4 fruit fly cellular contexts compared by ENCODE assay signal in genomic region chrX:1664836-1665235, dm6.
A peak's percentile ranks its signal among the peaks of the same experiment; 100 is the strongest.
TF ChIP-seq lines count a peak whose summit lies in the region.

Gene dor, plus strand, starts transcription at chrX:1665052.

- TF ChIP-seq CTCF in whole organism, embryonic (GFP tag; optimal IDR thresholded peaks at IDR 0.05; lab: Kevin White, UChicago): no peak

TF ChIP-seq in whole organism, adult, 20 proteins besides CTCF, POLR2A, EP300 and RAD21:
- TF ChIP-seq CG7045 (GFP tag; optimal IDR thresholded peaks at IDR 0.05; lab: Kevin White, UChicago) (no peak), bab1 (GFP tag; optimal IDR thresholded peaks at IDR 0.05; lab: Kevin White, UChicago) (peak; percentile 24)
TF ChIP-seq in whole organism, adult: peak in this region for 1.

TF ChIP-seq in whole organism, embryonic, 481 proteins besides CTCF, POLR2A, EP300 and RAD21 (continues in another document):
- no peak for TF ChIP-seq dmrt11E (tag; optimal IDR thresholded peaks at IDR 0.05; lab: Kevin White, UChicago)
- TF ChIP-seq crc (GFP tag; optimal IDR thresholded peaks at IDR 0.05; lab: Kevin White, UChicago): no peak
- no peak for TF ChIP-seq Side (GFP tag; optimal IDR thresholded peaks at IDR 0.05; lab: Kevin White, UChicago)
- no peak for TF ChIP-seq Abd-B (GFP tag; optimal IDR thresholded peaks at IDR 0.05; lab: Kevin White, UChicago)
- peak; percentile 77; the same call in 2 of the 3 replicates for TF ChIP-seq mld (GFP tag; IDR thresholded peaks at IDR 0.05; lab: Robert Waterston, UW; ENCODE audit: partially characterized antibody)
- TF ChIP-seq CG30020 (tag; optimal IDR thresholded peaks at IDR 0.05; lab: Kevin White, UChicago): no peak
- TF ChIP-seq sug (tag; optimal IDR thresholded peaks at IDR 0.05; lab: Kevin White, UChicago): no peak
- no peak for TF ChIP-seq ssp (GFP tag; IDR thresholded peaks at IDR 0.05; lab: Robert Waterston, UW)
- TF ChIP-seq CG14860 (GFP tag; IDR thresholded peaks at IDR 0.05; lab: Robert Waterston, UW; ENCODE audit: partially characterized antibody): peak; percentile 78
- no peak for TF ChIP-seq twi (tag; optimal IDR thresholded peaks at IDR 0.05; lab: Kevin White, UChicago)
- no peak for TF ChIP-seq CG1602 (GFP tag; optimal IDR thresholded peaks at IDR 0.05; lab: Kevin White, UChicago)
- no peak for TF ChIP-seq Ptx1 (GFP tag; IDR thresholded peaks at IDR 0.05; lab: Robert Waterston, UW)
- TF ChIP-seq Six4 (GFP tag; optimal IDR thresholded peaks at IDR 0.05; lab: Kevin White, UChicago): no peak
- no peak for TF ChIP-seq Camta (GFP tag; optimal IDR thresholded peaks at IDR 0.05; lab: Kevin White, UChicago)
- TF ChIP-seq Med (GFP tag; lab: Kevin White, UChicago): peak; percentile 39
- TF ChIP-seq Sry-δ (GFP tag; optimal IDR thresholded peaks at IDR 0.05; lab: Kevin White, UChicago): peak; percentile 88
- no peak for TF ChIP-seq tio (GFP tag; optimal IDR thresholded peaks at IDR 0.05; lab: Kevin White, UChicago)
- TF ChIP-seq Oli (tag; optimal IDR thresholded peaks at IDR 0.05; lab: Kevin White, UChicago): no peak
- TF ChIP-seq hb (GFP tag; IDR thresholded peaks at IDR 0.05; lab: Robert Waterston, UW; ENCODE audit: partially characterized antibody): peak; percentile 78
- peak; percentile 82 for TF ChIP-seq vnd (GFP tag; IDR thresholded peaks at IDR 0.05; lab: Robert Waterston, UW; ENCODE audit: partially characterized antibody)
- no peak for TF ChIP-seq dpn (GFP tag; optimal IDR thresholded peaks at IDR 0.05; lab: Kevin White, UChicago)
- no peak for TF ChIP-seq slbo (GFP tag; IDR thresholded peaks at IDR 0.05; lab: Robert Waterston, UW)
- no peak for TF ChIP-seq trh (GFP tag; optimal IDR thresholded peaks at IDR 0.05; lab: Kevin White, UChicago)
- TF ChIP-seq pzg (GFP tag; optimal IDR thresholded peaks at IDR 0.05; lab: Kevin White, UChicago): peak; percentile 52
- TF ChIP-seq aop (GFP tag; IDR thresholded peaks at IDR 0.05; lab: Robert Waterston, UW): no peak
- TF ChIP-seq amos (GFP tag; IDR thresholded peaks at IDR 0.05; lab: Robert Waterston, UW; ENCODE audit: partially characterized antibody): peak; percentile 82
- TF ChIP-seq Sox102F (GFP tag; optimal IDR thresholded peaks at IDR 0.05; lab: Kevin White, UChicago): no peak
- no peak for TF ChIP-seq Rx (GFP tag; IDR thresholded peaks at IDR 0.05; lab: Robert Waterston, UW)
- TF ChIP-seq Dip3 (GFP tag; optimal IDR thresholded peaks at IDR 0.05; lab: Kevin White, UChicago): no peak
- no peak for TF ChIP-seq ranshi (GFP tag; IDR thresholded peaks at IDR 0.05; lab: Robert Waterston, UW)

TF ChIP-seq in whole organism, prepupa, 60 proteins besides CTCF, POLR2A, EP300 and RAD21:
- no peak for TF ChIP-seq CG4318 (GFP tag; optimal IDR thresholded peaks at IDR 0.05; lab: Kevin White, UChicago)
- peak; percentile 23 for TF ChIP-seq fkh (GFP tag; optimal IDR thresholded peaks at IDR 0.05; lab: Kevin White, UChicago)
- peak; percentile 52 for TF ChIP-seq Eip93F (GFP tag; optimal IDR thresholded peaks at IDR 0.05; lab: Kevin White, UChicago)
- no peak for TF ChIP-seq Hr38 (GFP tag; optimal IDR thresholded peaks at IDR 0.05; lab: Kevin White, UChicago)
- peak; percentile 28 for TF ChIP-seq vri (GFP tag; optimal IDR thresholded peaks at IDR 0.05; lab: Kevin White, UChicago)

TF ChIP-seq in whole organism, wandering third instar larva, 38 proteins besides CTCF, POLR2A, EP300 and RAD21:
- TF ChIP-seq Myc (optimal IDR thresholded peaks at IDR 0.05; lab: Kevin White, UChicago) (no peak), jim (GFP tag; optimal IDR thresholded peaks at IDR 0.05; lab: Kevin White, UChicago) (no peak), Hnf4 (GFP tag; optimal IDR thresholded peaks at IDR 0.05; lab: Kevin White, UChicago) (no peak), Dif (GFP tag; optimal IDR thresholded peaks at IDR 0.05; lab: Kevin White, UChicago; ENCODE audit: partially characterized antibody) (no peak), pan (optimal IDR thresholded peaks at IDR 0.05; lab: Kevin White, UChicago) (no peak), GATAd (GFP tag; optimal IDR thresholded peaks at IDR 0.05; lab: Kevin White, UChicago) (no peak), sv (GFP tag; optimal IDR thresholded peaks at IDR 0.05; lab: Kevin White, UChicago) (no peak), br (GFP tag; optimal IDR thresholded peaks at IDR 0.05; lab: Kevin White, UChicago) (peak; percentile 8), h (GFP tag; optimal IDR thresholded peaks at IDR 0.05; lab: Kevin White, UChicago) (peak; percentile 22), Sp1 (GFP tag; optimal IDR thresholded peaks at IDR 0.05; lab: Kevin White, UChicago) (peak; percentile 1), OdsH (GFP tag; optimal IDR thresholded peaks at IDR 0.05; lab: Kevin White, UChicago) (no peak), Jra (GFP tag; optimal IDR thresholded peaks at IDR 0.05; lab: Kevin White, UChicago) (no peak), Hr78 (GFP tag; optimal IDR thresholded peaks at IDR 0.05; lab: Kevin White, UChicago) (no peak), Rel (GFP tag; optimal IDR thresholded peaks at IDR 0.05; lab: Kevin White, UChicago) (no peak), Rel (tag; optimal IDR thresholded peaks at IDR 0.05; lab: Kevin White, UChicago) (peak; percentile 72), CG9705 (GFP tag; optimal IDR thresholded peaks at IDR 0.05; lab: Kevin White, UChicago) (no peak), rgr (GFP tag; optimal IDR thresholded peaks at IDR 0.05; lab: Kevin White, UChicago) (peak; percentile 44), Hr83 (GFP tag; optimal IDR thresholded peaks at IDR 0.05; lab: Kevin White, UChicago; ENCODE audit: poor library complexity, severe bottlenecking) (no peak)
TF ChIP-seq in whole organism, wandering third instar larva: peak in this region for 5.
